Fruit fly (Drosophila melanogaster): ENCODE measurements around the gene Fatp1.

- TF ChIP-seq psq (optimal IDR thresholded peaks at IDR 0.05), result no peak
- TF ChIP-seq EcR (GFP tag; optimal IDR thresholded peaks at IDR 0.05), result no peak
- no peak for TF ChIP-seq Dll (optimal IDR thresholded peaks at IDR 0.05)
- TF ChIP-seq CG8478 (optimal IDR thresholded peaks at IDR 0.05), result no peak
- TF ChIP-seq pan (optimal IDR thresholded peaks at IDR 0.05), result no peak
Observed at dm6 chr2L:10510843-10511242, 6.2 kb downstream of the Fatp1 start.

Measured in whole organism.